Worm (Caenorhabditis elegans) whole organism, L4/young adult: ENCODE measurements around the gene C08F8.15.
A peak's percentile ranks its signal among the peaks of the same experiment; 100 is the strongest.
"Not testable (repeated sequence)": the region's sequence is repeated elsewhere in the genome, so short reads cannot be mapped to it uniquely, and the experiment has no call there.

ENCODE experiments used
- W03F9.2 ChIP-seq: fragments of 150-350 bp; optimal IDR thresholded peaks from 2 replicates; lab custom pipeline; 2014; ENCODE audit warnings: missing biosample characterization, missing genetic modification characterization
- dao-5 ChIP-seq: sonication (generic microtip); optimal IDR thresholded peaks from 2 replicates; lab custom pipeline; 2016; ENCODE audit warnings: missing genotype, missing genetic modification characterization, moderate library complexity, missing compliant biosample characterization
- him-1 ChIP-seq: sonication (generic microtip); optimal IDR thresholded peaks from 2 replicates; lab custom pipeline; 2016; ENCODE audit warnings: missing genotype, missing genetic modification reagents, missing genetic modification characterization, missing compliant biosample characterization

Gene C08F8.15

DNA sequence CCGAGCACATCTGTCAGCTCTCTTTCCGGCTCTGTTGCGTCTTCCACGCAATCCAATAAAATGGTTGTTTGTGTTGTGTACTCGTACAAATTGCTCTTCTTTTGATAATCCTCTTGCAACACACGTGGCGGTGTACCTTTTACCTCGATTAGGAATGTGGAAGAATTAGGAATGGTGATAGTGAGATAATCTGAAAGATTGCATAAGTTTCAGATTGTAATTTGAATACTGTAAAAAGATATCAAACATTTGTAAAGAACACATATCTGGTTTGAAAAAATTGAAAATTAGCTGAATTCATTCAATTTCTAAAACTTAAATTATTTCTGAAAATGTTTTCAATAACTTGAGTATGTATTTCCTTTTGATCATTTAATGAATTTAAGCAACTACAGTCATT, 4.2 kb upstream of the C08F8.15 start, which contains the start of gene C08F8.6:
Gene C08F8.6 (minus strand): TSS at position 101 of the 400 bp plus-strand sequence.
- TF ChIP-seq him-1 (tag; lab: Kevin White, UChicago) (no peak), dao-5 (tag; lab: Kevin White, UChicago) (no peak), W03F9.2 (no peak)

DNA sequence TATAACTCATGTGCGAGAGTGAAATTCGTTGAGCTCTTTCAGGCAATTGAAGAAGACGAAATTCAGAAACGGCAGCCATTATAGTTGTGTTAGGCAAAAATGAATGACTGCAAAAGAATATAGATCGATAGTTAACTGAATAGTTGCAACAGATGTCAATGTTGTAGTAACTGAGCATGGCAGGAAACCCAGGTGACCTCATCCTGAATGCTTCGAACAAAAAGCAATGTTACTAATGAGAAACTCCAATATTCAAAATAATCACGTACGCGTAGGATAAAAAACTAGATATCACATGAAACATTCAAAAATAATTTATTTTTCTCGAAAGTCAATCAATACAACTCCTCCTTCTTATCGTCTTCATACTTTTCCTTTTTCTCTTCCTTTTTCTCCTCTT, 1.8 kb upstream of the C08F8.15 start, which contains the start of gene fbxb-9:
Gene fbxb-9 (minus strand): TSS at position 101 of the 400 bp plus-strand sequence.
- no peak for TF ChIP-seq him-1 (tag; lab: Kevin White, UChicago)

DNA sequence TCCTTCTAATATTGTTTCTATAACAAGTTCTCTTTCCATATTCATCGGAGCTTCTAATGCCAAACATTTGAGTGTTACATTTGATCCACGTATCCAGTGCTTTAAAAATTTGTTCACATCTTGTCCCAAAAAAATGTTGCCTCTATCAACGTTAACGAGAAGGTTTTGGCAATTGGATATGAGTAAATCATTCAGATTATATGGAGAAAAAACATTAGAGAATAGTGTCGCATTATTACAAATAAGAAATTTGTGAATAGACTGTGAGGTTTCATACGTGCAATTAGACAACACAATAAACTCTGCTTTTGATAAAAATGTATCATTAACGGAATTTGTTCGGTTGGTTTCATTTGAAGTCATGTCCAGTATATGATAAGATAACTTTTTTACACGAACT, 721 bp downstream of the C08F8.15 start, which contains the start of gene mboa-4:
Gene mboa-4 (minus strand): TSS at position 101 of the 400 bp plus-strand sequence.
- no peak for TF ChIP-seq W03F9.2
- TF ChIP-seq him-1 (tag; lab: Kevin White, UChicago) = no peak
- no peak for TF ChIP-seq dao-5 (tag; lab: Kevin White, UChicago)

DNA sequence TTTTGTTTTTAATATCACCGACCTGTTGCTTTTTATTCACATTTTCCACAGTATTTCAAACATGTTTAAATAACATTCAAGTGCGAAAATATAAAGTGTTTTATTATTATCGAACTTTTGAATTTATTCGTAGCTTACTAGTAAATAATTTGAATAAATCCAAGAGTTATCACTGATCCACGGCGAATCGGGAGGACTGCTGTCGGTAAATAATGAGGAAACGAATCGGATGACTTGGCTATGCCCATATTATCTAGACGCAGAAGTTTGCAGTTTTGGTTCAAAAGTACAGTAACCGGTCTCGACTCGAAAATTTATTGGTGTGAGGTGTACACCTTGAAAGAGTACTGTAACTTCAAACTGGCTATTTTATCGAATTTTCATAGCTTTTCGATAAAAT, 4.1 kb downstream of the C08F8.15 start:
- no peak for TF ChIP-seq dao-5 (tag; lab: Kevin White, UChicago)
- TF ChIP-seq W03F9.2 = no peak
- TF ChIP-seq him-1 (tag; lab: Kevin White, UChicago) = no peak

DNA sequence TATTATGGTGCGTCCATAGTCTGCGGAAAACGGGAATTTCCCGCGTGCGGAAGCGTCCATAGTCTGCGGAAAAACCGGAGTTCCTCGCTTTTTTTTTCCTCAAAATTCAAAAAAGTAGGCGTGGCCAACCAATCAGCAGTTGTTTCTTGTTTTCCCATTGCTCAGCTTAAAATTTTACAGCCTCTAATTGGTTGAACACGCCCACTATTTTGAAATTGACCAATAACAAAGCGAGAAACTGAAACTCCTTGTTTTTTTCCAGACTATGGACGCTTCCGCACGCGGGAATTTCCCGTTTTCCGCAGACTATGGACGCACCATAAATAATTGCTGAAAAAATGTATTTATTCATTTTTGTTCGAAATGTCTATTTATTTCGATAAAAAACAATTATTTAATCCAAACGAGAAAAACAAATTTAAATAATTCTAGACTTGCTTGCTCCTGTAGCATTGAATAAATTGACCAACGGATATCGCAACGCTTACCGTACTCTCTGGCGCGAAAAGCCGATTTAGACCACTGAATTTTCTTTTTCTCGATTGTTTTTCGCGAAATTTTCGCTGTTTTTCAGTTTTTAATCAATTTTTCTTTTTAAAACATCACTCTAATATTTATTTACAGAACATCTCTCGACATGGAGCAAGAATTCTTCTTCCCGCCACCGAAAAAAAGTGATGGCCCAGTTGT, 6.0 kb downstream of the C08F8.15 start, which contains the start of gene C08F8.3:
Gene C08F8.3 (plus strand): TSS at position 620 of the 690 bp plus-strand sequence.
- TF ChIP-seq dao-5 (tag; lab: Kevin White, UChicago); W03F9.2; him-1 (tag; lab: Kevin White, UChicago): not testable (repeated sequence)

DNA sequence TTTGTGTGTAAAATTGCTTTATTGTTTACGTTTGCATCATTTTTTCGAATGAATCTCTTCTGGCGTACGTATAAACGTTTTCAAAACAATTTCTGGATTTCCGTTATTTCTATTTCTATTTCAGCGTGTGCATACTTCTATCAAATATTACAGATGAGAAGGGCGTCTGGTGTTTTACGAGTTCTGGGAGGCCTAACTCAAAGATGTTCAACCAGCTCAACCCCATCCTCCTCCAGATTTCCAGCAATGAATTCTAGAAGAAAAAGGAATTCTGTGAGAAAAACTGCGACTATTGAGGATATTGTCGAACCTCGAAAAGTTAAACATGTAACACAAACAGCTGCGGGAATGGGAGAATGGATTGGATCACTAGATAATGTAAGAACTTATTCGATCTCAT, 9.8 kb downstream of the C08F8.15 start, which contains the start of gene C08F8.2:
Gene C08F8.2 (plus strand): TSS at position 154 of the 400 bp plus-strand sequence.
- TF ChIP-seq dao-5 (tag; lab: Kevin White, UChicago) (no peak), him-1 (tag; lab: Kevin White, UChicago) (no peak), W03F9.2 (no peak)

DNA sequence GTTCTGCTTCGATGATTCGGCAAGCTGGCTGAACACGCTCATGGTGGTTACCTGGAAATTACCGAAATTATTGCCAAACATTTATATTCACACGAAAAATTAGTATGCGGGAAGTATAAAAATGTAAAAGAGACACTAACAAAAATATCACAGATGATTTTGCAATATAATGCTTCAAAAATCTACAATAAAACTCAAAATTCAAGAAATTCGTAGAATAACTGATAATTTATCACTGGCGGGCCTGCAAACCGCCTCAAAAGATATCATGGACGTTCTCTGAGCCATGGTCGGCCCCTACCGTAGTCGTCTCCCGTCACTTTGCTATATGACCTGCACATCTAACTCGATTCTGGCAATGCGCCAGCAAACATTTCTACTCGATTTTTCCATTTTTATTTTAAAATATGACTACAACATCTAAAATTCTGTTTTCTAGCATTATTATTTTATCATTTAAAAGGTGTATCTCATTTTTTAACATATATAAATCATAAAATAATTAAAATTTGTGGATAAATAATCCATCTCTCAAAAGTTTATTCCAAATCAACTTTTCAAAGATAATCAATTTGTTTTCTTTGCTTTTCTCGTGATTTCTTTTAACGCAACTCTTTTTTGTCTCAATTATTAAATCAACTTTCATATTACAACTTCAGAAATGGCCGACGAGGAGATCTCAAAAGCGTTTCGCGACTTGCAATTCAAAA, 11.0 kb downstream of the C08F8.15 start, which contains the start of the genes F01G4.6 and pfd-1:
Gene F01G4.6 (minus strand): TSS at position 51 of the 710 bp plus-strand sequence.
Gene pfd-1 (plus strand): TSS at position 660 of the 710 bp plus-strand sequence.
- peak; percentile 40 for TF ChIP-seq him-1 (tag; lab: Kevin White, UChicago)
- TF ChIP-seq dao-5 (tag; lab: Kevin White, UChicago) = no peak
- peak; percentile 92 for TF ChIP-seq W03F9.2

DNA sequence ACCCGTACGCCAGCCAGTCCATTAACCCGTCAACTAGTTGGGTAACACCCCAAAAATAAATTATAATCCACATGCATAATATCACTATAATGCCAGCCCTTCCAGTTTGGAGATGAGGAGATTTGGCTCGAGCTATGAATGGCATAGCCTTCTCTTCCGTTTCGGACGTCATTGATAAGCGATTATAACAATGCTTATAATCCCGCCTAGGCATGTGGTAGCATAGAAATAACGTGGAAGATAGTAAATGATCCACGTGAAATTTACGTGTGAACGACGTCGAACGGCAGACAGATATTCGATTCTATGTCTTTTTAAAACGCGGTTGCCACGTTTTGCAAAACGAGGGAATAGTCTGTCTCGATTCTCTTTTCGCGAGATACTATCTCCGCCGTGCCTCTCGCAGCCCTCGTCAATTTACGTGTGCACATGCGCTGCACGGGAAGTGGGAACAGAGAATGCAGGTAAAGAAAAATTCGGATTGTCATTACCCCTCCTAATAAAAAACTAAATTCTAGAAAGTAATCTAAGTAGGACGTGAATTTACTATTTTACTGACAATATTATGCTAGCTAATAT, 11.7 kb downstream of the C08F8.15 start:
- no peak for TF ChIP-seq him-1 (tag; lab: Kevin White, UChicago)
- TF ChIP-seq W03F9.2 = peak; percentile 26
- no peak for TF ChIP-seq dao-5 (tag; lab: Kevin White, UChicago)

DNA sequence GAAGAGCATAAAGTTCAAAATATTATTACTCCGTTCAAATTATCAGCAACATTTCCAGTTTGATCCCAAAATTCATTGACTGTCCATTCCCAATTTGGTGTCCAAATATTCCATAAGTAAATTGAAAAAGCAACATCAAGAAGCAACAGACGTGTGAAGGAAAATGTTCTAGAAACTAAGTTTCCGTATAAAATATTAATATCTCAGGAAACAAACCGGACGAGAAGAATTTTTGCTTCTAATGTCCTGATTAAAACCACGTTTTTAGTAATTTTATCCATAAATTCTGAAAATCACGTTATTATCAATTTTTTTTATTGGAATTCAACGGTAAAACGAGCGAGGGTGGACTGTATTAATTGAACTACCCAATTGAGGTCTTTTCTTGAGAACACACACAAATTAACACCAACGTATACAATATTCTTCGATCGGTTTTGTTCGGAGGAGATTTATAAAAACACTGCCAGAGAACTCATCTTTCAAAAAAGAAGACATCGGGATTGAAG, 13.6 kb downstream of the C08F8.15 start, which contains the start of gene pigq-1:
Gene pigq-1 (minus strand): TSS at position 286 of the 509 bp plus-strand sequence.
- TF ChIP-seq dao-5 (tag; lab: Kevin White, UChicago) (peak; percentile 12), W03F9.2 (no peak)

DNA sequence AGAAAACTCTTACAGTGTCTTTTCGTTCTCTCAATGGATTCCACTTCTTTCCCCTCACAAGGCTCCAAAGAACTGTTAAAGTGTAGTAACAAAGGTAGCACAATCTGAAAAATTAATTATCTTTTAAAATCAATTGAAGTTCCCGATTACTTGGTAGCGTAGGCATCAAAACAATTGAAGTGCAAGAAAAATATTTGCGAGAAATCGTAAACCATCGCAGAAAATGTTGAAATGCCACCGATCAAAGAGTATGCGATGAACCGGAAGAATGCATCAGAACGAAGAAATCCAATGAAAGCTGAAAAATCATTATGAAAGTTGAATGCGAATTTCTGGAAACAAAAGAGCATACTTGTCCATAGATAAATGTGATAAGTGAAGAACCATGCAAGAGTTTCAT, 14.1 kb downstream of the C08F8.15 start:
- TF ChIP-seq him-1 (tag; lab: Kevin White, UChicago) = no peak

DNA sequence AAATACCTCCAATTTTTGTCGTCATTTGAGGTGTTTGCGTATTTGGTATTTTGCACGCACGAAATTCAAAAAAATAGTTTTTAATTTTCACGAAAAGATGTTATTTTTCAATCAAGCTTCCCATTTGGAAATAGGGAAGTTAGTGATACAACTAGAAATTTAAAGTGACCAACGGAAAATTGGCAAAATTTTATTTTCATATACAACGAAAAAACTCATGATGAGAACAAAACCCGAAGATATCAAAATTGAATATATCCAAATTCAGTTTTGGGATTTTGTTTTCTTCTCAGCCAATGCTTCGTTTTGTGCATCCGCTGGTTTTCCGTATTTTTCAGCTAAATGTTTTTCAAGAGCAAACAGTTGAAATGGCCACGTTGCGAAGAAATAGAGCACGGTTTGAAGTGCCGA, 14.7 kb downstream of the C08F8.15 start:
- TF ChIP-seq dao-5 (tag; lab: Kevin White, UChicago) (no peak), W03F9.2 (no peak), him-1 (tag; lab: Kevin White, UChicago) (no peak)

DNA sequence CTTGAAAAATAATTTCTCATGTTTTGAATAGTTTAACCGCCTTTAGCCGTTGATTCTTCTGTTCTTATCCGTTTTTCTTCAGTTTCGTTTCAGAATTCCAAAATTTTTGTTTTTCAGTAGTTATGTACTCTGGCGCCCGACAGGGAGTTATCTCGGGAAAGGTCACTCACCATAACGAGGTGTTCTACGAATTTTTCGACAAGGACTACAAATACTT, 17.5 kb downstream of the C08F8.15 start, which contains the start of gene F01G4.4:
Gene F01G4.4 (plus strand): TSS at position 118 of the 217 bp plus-strand sequence.
- TF ChIP-seq dao-5 (tag; lab: Kevin White, UChicago) = no peak
- TF ChIP-seq him-1 (tag; lab: Kevin White, UChicago) = no peak
- no peak for TF ChIP-seq W03F9.2

DNA sequence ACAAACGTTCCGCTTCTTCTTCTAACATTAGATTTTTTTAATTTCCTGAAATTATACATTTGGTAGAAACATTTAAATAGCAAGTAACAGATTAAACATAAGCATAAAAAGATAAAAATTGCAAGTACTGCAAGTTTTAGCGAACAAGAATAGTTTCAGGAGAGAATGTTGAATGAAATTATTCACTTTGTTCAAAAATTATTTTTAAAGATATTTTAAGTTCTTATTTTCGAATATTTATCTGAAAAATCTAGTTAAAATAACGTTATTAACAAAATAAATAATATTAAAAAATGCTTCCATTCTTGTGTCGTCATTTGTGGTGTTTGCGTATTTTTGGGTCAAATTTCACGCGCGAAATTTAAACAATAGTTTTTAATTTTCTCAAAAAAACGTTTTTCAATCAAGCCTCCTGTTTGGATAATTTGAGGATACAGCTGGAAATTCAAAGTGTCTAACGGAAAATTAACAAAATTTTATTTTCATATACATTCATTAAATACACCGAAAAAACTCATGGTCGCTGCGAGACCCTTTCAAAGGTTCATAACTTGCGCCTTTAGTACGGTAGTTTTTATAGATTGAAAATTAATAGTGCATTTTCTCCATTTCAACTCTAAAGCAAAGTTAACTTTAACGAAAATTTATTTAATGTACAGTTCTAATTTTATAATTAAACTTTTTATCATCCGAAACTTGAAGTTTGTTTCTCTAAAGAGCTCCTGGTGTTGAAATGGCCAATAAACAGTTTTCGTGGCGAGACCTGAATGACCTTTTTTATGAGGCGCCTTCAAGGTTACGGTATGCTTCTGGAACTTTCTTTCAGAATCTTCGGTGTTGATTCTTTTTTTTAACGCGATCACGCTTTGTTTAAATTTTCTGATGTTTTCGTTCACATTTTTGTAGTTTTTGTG, 18.0 kb downstream of the C08F8.15 start, which contains the start of gene skih-2:
Gene skih-2 (minus strand): TSS at position 51 of the 914 bp plus-strand sequence.
- no peak for TF ChIP-seq dao-5 (tag; lab: Kevin White, UChicago)
- TF ChIP-seq him-1 (tag; lab: Kevin White, UChicago) = no peak
- peak; percentile 14 for TF ChIP-seq W03F9.2
